Worm (Caenorhabditis elegans): ENCODE measurements around the gene F16G10.6.

The F16G10.6 gene

ce11 chrII:2379673-2380072 is 2.0 kb upstream of the F16G10.6 start:
- TF ChIP-seq ztf-29 (GFP tag; IDR thresholded peaks at IDR 0.05) (no peak), ref-1 (GFP tag; conservative IDR thresholded peaks at IDR 0.05) (no peak), flt-1 (GFP tag; IDR thresholded peaks at IDR 0.05) (no peak), med-1 (GFP tag; optimal IDR thresholded peaks at IDR 0.05; ENCODE audit: insufficient read depth) (no peak), T22C8.4 (GFP tag; IDR thresholded peaks at IDR 0.05) (no peak), ztf-23 (GFP tag; IDR thresholded peaks at IDR 0.05) (no peak), cog-1 (tag; optimal IDR thresholded peaks at IDR 0.05) (no peak), tab-1 (GFP tag; IDR thresholded peaks at IDR 0.05) (no peak), klf-2 (GFP tag; conservative IDR thresholded peaks at IDR 0.05) (no peak)

DNA sequence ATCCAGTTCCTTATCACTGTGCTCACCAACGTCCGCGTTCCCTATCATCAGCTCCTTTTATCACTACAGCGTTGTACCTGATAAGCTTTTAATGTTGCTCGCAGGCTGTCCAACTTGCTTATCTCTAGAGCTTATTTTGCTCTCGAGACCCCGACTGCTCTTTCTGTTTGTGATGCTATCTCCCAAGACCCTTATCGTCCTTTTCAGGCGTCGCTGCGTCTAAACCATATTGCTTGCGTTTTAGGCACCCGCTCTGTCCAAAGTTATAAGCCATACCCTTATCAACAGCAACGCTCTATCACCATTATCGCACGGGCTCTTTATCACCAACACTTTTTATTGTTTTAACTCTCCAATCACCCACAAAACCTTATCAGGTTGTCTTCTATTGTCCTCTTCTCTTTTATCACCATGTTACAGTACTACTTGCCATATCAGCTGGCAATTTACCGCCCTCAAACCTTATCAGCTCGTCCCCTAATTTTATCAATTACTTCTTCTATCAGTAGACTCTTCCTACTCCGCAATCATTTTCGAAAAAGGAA is 886 bp upstream of the F16G10.6 start:
- TF ChIP-seq cog-1 (tag; optimal IDR thresholded peaks at IDR 0.05) = no peak
- no peak for TF ChIP-seq flt-1 (GFP tag; IDR thresholded peaks at IDR 0.05)
- TF ChIP-seq ztf-23 (GFP tag; IDR thresholded peaks at IDR 0.05) = no peak
- no peak for TF ChIP-seq tab-1 (GFP tag; IDR thresholded peaks at IDR 0.05)
- TF ChIP-seq klf-2 (GFP tag; conservative IDR thresholded peaks at IDR 0.05) = no peak
- no peak for TF ChIP-seq ref-1 (GFP tag; conservative IDR thresholded peaks at IDR 0.05)
- no peak for TF ChIP-seq med-1 (GFP tag; optimal IDR thresholded peaks at IDR 0.05; ENCODE audit: insufficient read depth)
- no peak for TF ChIP-seq ztf-29 (GFP tag; IDR thresholded peaks at IDR 0.05)
- TF ChIP-seq T22C8.4 (GFP tag; IDR thresholded peaks at IDR 0.05) = no peak

DNA sequence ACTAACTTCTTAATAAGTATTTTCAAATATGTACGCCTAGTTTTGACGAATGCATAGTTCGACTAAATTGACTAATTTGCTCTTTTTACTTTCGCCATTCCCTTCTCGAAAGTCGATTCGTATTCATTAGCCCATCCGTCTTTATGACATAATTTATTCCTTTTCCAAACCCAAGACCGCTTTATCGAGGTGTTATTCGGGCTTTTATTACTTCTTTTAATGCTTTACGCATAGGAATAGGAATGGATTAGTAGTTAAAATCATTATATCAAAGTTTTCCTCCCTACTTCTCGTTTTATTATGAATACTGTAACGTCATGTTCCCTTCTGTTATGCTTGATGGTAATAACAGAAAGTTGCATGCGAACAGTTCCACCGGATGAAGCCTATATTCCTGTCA is 2.7 kb downstream of the F16G10.6 start, which contains the start of gene F16G10.2:
TSS of gene F16G10.2 (plus strand) at position 301 of the 400 bp plus-strand sequence.
- no peak for TF ChIP-seq tab-1 (GFP tag; IDR thresholded peaks at IDR 0.05)
- TF ChIP-seq ztf-29 (GFP tag; IDR thresholded peaks at IDR 0.05) = no peak
- no peak for TF ChIP-seq ztf-23 (GFP tag; IDR thresholded peaks at IDR 0.05)
- no peak for TF ChIP-seq ref-1 (GFP tag; conservative IDR thresholded peaks at IDR 0.05)
- no peak for TF ChIP-seq klf-2 (GFP tag; conservative IDR thresholded peaks at IDR 0.05)
- TF ChIP-seq flt-1 (GFP tag; IDR thresholded peaks at IDR 0.05) = no peak
- no peak for TF ChIP-seq T22C8.4 (GFP tag; IDR thresholded peaks at IDR 0.05)
- no peak for TF ChIP-seq med-1 (GFP tag; optimal IDR thresholded peaks at IDR 0.05; ENCODE audit: insufficient read depth)
- TF ChIP-seq cog-1 (tag; optimal IDR thresholded peaks at IDR 0.05) = no peak

- TF ChIP-seq ref-1 (GFP tag; conservative IDR thresholded peaks at IDR 0.05) = no peak
- no peak for TF ChIP-seq T22C8.4 (GFP tag; IDR thresholded peaks at IDR 0.05)
- TF ChIP-seq ztf-23 (GFP tag; IDR thresholded peaks at IDR 0.05) = no peak
- TF ChIP-seq cog-1 (tag; optimal IDR thresholded peaks at IDR 0.05) = no peak
- no peak for TF ChIP-seq med-1 (GFP tag; optimal IDR thresholded peaks at IDR 0.05; ENCODE audit: insufficient read depth)
- TF ChIP-seq ztf-29 (GFP tag; IDR thresholded peaks at IDR 0.05) = no peak
- no peak for TF ChIP-seq klf-2 (GFP tag; conservative IDR thresholded peaks at IDR 0.05)
- TF ChIP-seq flt-1 (GFP tag; IDR thresholded peaks at IDR 0.05) = no peak
- no peak for TF ChIP-seq tab-1 (GFP tag; IDR thresholded peaks at IDR 0.05)
Measured at ce11 chrII:2372090-2372489, 5.6 kb downstream of the F16G10.6 start, which contains the start of gene F16G10.3. Gene F16G10.3, plus strand, starts transcription at chrII:2372390.

- TF ChIP-seq T22C8.4 (GFP tag; IDR thresholded peaks at IDR 0.05) (no peak), tab-1 (GFP tag; IDR thresholded peaks at IDR 0.05) (no peak), med-1 (GFP tag; optimal IDR thresholded peaks at IDR 0.05; ENCODE audit: insufficient read depth) (no peak), ztf-23 (GFP tag; IDR thresholded peaks at IDR 0.05) (no peak), ztf-29 (GFP tag; IDR thresholded peaks at IDR 0.05) (no peak), klf-2 (GFP tag; conservative IDR thresholded peaks at IDR 0.05) (no peak), cog-1 (tag; optimal IDR thresholded peaks at IDR 0.05) (no peak), ref-1 (GFP tag; conservative IDR thresholded peaks at IDR 0.05) (no peak), flt-1 (GFP tag; IDR thresholded peaks at IDR 0.05) (no peak)
Measured at ce11 chrII:2368956-2369355, 8.7 kb downstream of the F16G10.6 start, which contains the start of gene hpo-25. Gene hpo-25, plus strand, starts transcription at chrII:2369256.

ce11 chrII:2366623-2367365 is 10.9 kb downstream of the F16G10.6 start, which contains the start of the genes F43C11.12 and F16G10.5:
Gene F43C11.12, minus strand, starts transcription at chrII:2366723.
Gene F16G10.5, plus strand, starts transcription at chrII:2367315.
- TF ChIP-seq med-1 (GFP tag; optimal IDR thresholded peaks at IDR 0.05; ENCODE audit: insufficient read depth) = no peak
- no peak for TF ChIP-seq ztf-29 (GFP tag; IDR thresholded peaks at IDR 0.05)
- TF ChIP-seq ztf-23 (GFP tag; IDR thresholded peaks at IDR 0.05) = no peak

DNA sequence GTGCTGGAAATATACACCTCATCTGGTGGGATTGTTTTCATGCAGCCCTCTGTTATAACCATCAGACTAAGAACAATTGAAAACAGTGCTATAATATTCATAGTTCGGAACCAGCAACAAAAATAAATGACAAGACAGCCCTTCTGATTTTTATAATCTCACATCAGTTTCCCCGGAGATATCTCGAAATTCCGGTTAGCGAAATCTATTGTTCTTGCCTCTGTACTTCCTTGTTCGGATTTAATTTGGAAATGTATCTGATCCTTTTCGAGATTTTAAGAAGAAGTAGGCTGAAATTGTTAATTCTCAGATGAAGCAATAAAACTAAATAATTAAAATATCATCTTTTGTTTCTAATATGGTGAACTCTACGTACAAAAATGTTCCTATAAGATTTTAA is 14.0 kb downstream of the F16G10.6 start, which contains the start of gene F43C11.11:
TSS of gene F43C11.11 (minus strand) at position 101 of the 400 bp plus-strand sequence.
- TF ChIP-seq tab-1 (GFP tag; IDR thresholded peaks at IDR 0.05) (no peak), ztf-29 (GFP tag; IDR thresholded peaks at IDR 0.05) (no peak), flt-1 (GFP tag; IDR thresholded peaks at IDR 0.05) (no peak), cog-1 (tag; optimal IDR thresholded peaks at IDR 0.05) (no peak), T22C8.4 (GFP tag; IDR thresholded peaks at IDR 0.05) (no peak), med-1 (GFP tag; optimal IDR thresholded peaks at IDR 0.05; ENCODE audit: insufficient read depth) (no peak)

ce11 chrII:2359965-2360364 is 17.7 kb downstream of the F16G10.6 start, which contains the start of gene F43C11.16:
Gene F43C11.16, minus strand, starts transcription at chrII:2360065.
- TF ChIP-seq ztf-23 (GFP tag; IDR thresholded peaks at IDR 0.05) = no peak
- no peak for TF ChIP-seq klf-2 (GFP tag; conservative IDR thresholded peaks at IDR 0.05)
- TF ChIP-seq cog-1 (tag; optimal IDR thresholded peaks at IDR 0.05) = no peak
- no peak for TF ChIP-seq med-1 (GFP tag; optimal IDR thresholded peaks at IDR 0.05; ENCODE audit: insufficient read depth)
- no peak for TF ChIP-seq flt-1 (GFP tag; IDR thresholded peaks at IDR 0.05)
- no peak for TF ChIP-seq ztf-29 (GFP tag; IDR thresholded peaks at IDR 0.05)
- TF ChIP-seq ref-1 (GFP tag; conservative IDR thresholded peaks at IDR 0.05) = no peak
- TF ChIP-seq tab-1 (GFP tag; IDR thresholded peaks at IDR 0.05) = no peak
- no peak for TF ChIP-seq T22C8.4 (GFP tag; IDR thresholded peaks at IDR 0.05)

DNA sequence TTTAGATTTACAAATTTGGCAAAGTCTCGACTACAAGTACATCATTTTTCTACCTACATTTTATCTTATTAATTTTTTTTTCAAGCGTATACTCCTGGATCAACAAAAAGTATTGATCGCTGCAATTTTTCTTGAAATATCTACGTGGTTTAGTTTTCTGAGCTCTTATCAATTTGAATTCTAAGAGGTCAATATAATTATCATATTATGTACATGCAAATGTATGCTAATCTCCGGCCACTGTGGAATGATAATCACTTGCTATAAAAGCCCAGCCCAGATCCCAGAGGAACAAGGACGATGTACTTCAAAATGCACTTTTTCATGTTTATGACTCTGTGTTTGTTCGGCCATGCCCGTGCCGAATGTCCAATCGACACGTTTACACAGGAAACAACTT is 20.9 kb downstream of the F16G10.6 start, which contains the start of gene F43C11.1:
TSS of gene F43C11.1 (plus strand) at position 301 of the 400 bp plus-strand sequence.
- TF ChIP-seq T22C8.4 (GFP tag; IDR thresholded peaks at IDR 0.05) = no peak
- TF ChIP-seq tab-1 (GFP tag; IDR thresholded peaks at IDR 0.05) = no peak
- TF ChIP-seq ztf-23 (GFP tag; IDR thresholded peaks at IDR 0.05) = no peak
- no peak for TF ChIP-seq flt-1 (GFP tag; IDR thresholded peaks at IDR 0.05)
- no peak for TF ChIP-seq ref-1 (GFP tag; conservative IDR thresholded peaks at IDR 0.05)
- TF ChIP-seq cog-1 (tag; optimal IDR thresholded peaks at IDR 0.05) = no peak
- TF ChIP-seq klf-2 (GFP tag; conservative IDR thresholded peaks at IDR 0.05) = no peak
- TF ChIP-seq med-1 (GFP tag; optimal IDR thresholded peaks at IDR 0.05; ENCODE audit: insufficient read depth) = no peak
- no peak for TF ChIP-seq ztf-29 (GFP tag; IDR thresholded peaks at IDR 0.05)
